Fruit fly (Drosophila melanogaster): Measurements from ENCODE around the gene CG8945.

- TF ChIP-seq usp (GFP tag; optimal IDR thresholded peaks at IDR 0.05) (no peak), EcR (GFP tag; optimal IDR thresholded peaks at IDR 0.05) (no peak), psq (optimal IDR thresholded peaks at IDR 0.05) (no peak)
These were observed 6.5 kb upstream of the CG8945 start for dm6 chrX:17093900-17094446.
